Fruit fly (Drosophila melanogaster) whole organism, embryonic: Measurements from ENCODE around the gene CkIIbeta.

Experiments used
- CG10267 ChIP-seq: fragments of 200-800 bp; sonication (Bioruptor generic); optimal IDR thresholded peaks from 2 replicates; lab custom pipeline; 2018; ENCODE audit warnings: missing biosample characterization, mild to moderate bottlenecking, missing genetic modification characterization, moderate library complexity
- CG10565 ChIP-seq: fragments of 200-800 bp; sonication (Bioruptor generic); optimal IDR thresholded peaks from 3 replicates; lab custom pipeline; 2016; ENCODE audit warnings: missing biosample characterization, mild to moderate bottlenecking, missing genetic modification characterization
- CG10979 ChIP-seq: fragments of 200-800 bp; sonication (Bioruptor generic); optimal IDR thresholded peaks from 2 replicates; lab custom pipeline; 2018; ENCODE audit warnings: missing biosample characterization, mild to moderate bottlenecking, missing genetic modification characterization, moderate library complexity
- CG11696 ChIP-seq: fragments of 200-800 bp; sonication (Bioruptor generic); IDR thresholded peaks from 2 replicates; pipeline ENCODE4 v1.3.6; 2022; ENCODE audit warnings: missing biosample characterization, missing genetic modification characterization
- CG12219 ChIP-seq: fragments of 200-800 bp; sonication (Bioruptor generic); optimal IDR thresholded peaks from 3 replicates; lab custom pipeline; 2018; ENCODE audit warnings: missing biosample characterization, mild to moderate bottlenecking, missing genetic modification characterization
- CG12236 ChIP-seq: fragments of 200-800 bp; sonication (Bioruptor generic); optimal IDR thresholded peaks from 2 replicates; lab custom pipeline; 2016; ENCODE audit warnings: missing biosample characterization, missing genetic modification characterization
- CG12299 ChIP-seq: fragments of 200-800 bp; sonication (Bioruptor generic); optimal IDR thresholded peaks from 2 replicates; lab custom pipeline; 2018; ENCODE audit warnings: missing biosample characterization, mild to moderate bottlenecking, missing genetic modification characterization
- CG15011 ChIP-seq: fragments of 200-800 bp; sonication (Bioruptor generic); optimal IDR thresholded peaks from 3 replicates; lab custom pipeline; 2018; ENCODE audit warnings: missing biosample characterization, mild to moderate bottlenecking, missing genetic modification characterization
- CG1529 ChIP-seq: fragments of 200-800 bp; sonication (Bioruptor generic); optimal IDR thresholded peaks from 3 replicates; lab custom pipeline; 2018; ENCODE audit warnings: missing biosample characterization, missing genetic modification characterization
- CG15514 ChIP-seq: fragments of 200-800 bp; sonication (Bioruptor generic); optimal IDR thresholded peaks from 3 replicates; lab custom pipeline; 2017; ENCODE audit warnings: missing biosample characterization, missing genetic modification characterization, mild to moderate bottlenecking, moderate library complexity, missing genetic modification reagents
- CG17328 ChIP-seq: fragments of 200-800 bp; sonication (Bioruptor generic); IDR thresholded peaks from 2 replicates; pipeline ENCODE4 v1.3.6; 2022; ENCODE audit warnings: missing biosample characterization, missing genetic modification characterization
- CG18262 ChIP-seq: fragments of 200-800 bp; optimal IDR thresholded peaks from 3 replicates; lab custom pipeline; 2019; ENCODE audit warnings: missing biosample characterization, mild to moderate bottlenecking, missing genetic modification characterization, moderate library complexity
- CG18764 ChIP-seq: fragments of 200-800 bp; sonication (Bioruptor generic); optimal IDR thresholded peaks from 3 replicates; lab custom pipeline; 2016; ENCODE audit warnings: missing biosample characterization, missing genetic modification characterization
- CG2199 ChIP-seq: fragments of 200-800 bp; sonication (Bioruptor generic); IDR thresholded peaks from 3 replicates; pipeline ENCODE4 v1.3.6; 2022; ENCODE audit warnings: missing biosample characterization, missing genetic modification characterization
- CG31441 ChIP-seq: fragments of 200-800 bp; sonication (Bioruptor generic); IDR thresholded peaks from 2 replicates; pipeline ENCODE4 v1.3.6; 2022; ENCODE audit warnings: missing biosample characterization, missing genetic modification characterization
- CG5180 ChIP-seq: fragments of 200-800 bp; sonication (Bioruptor generic); optimal IDR thresholded peaks from 3 replicates; lab custom pipeline; 2017; ENCODE audit warnings: missing biosample characterization, missing genetic modification characterization, mild to moderate bottlenecking, moderate library complexity, missing genetic modification reagents
- CG6689 ChIP-seq: fragments of 200-800 bp; sonication (Bioruptor generic); IDR thresholded peaks from 2 replicates; pipeline ENCODE4 v1.3.6; 2022; ENCODE audit warnings: missing biosample characterization, missing genetic modification characterization
- CG7556 ChIP-seq: fragments of 200-800 bp; sonication (Bioruptor generic); optimal IDR thresholded peaks from 2 replicates; lab custom pipeline; 2017; ENCODE audit warnings: missing biosample characterization, mild to moderate bottlenecking, missing genetic modification characterization
- CG9727 ChIP-seq: fragments of 200-800 bp; sonication (Bioruptor generic); optimal IDR thresholded peaks from 3 replicates; lab custom pipeline; 2017; ENCODE audit warnings: missing biosample characterization, mild to moderate bottlenecking, missing genetic modification characterization
- Deaf1 ChIP-seq: fragments of 200-800 bp; optimal IDR thresholded peaks from 3 replicates; lab custom pipeline; 2019; ENCODE audit warnings: missing biosample characterization, mild to moderate bottlenecking, missing genetic modification characterization, moderate library complexity
- Elba2 ChIP-seq: fragments of 200-800 bp; sonication (Bioruptor generic); optimal IDR thresholded peaks from 3 replicates; lab custom pipeline; 2016; ENCODE audit warnings: missing biosample characterization, missing genetic modification characterization
- HHEX ChIP-seq: fragments of 200-800 bp; sonication (Bioruptor generic); optimal IDR thresholded peaks from 3 replicates; lab custom pipeline; 2017; ENCODE audit warnings: missing biosample characterization, mild to moderate bottlenecking, missing genetic modification characterization, missing genetic modification reagents
- Hr3 ChIP-seq: fragments of 200-800 bp; sonication (Bioruptor generic); optimal IDR thresholded peaks from 3 replicates; lab custom pipeline; 2016; ENCODE audit warnings: missing biosample characterization, missing genetic modification characterization
- Max ChIP-seq: fragments of 200-800 bp; sonication (Bioruptor generic); optimal IDR thresholded peaks from 2 replicates; lab custom pipeline; 2016; ENCODE audit warnings: missing biosample characterization, mild to moderate bottlenecking, missing genetic modification characterization
- Oaz ChIP-seq: fragments of 200-800 bp; sonication (Bioruptor generic); IDR thresholded peaks from 2 replicates; pipeline ENCODE4 v1.3.6; 2022; ENCODE audit warnings: missing biosample characterization, missing genetic modification characterization
- PHDP ChIP-seq: fragments of 200-800 bp; sonication (Bioruptor generic); optimal IDR thresholded peaks from 3 replicates; lab custom pipeline; 2018; ENCODE audit warnings: missing biosample characterization, mild to moderate bottlenecking, missing genetic modification characterization, moderate library complexity
- Sin3A ChIP-seq: fragments of >200 bp; optimal IDR thresholded peaks from 2 replicates; lab custom pipeline; 2018
- Sry-β ChIP-seq: fragments of 200-800 bp; sonication (Bioruptor generic); optimal IDR thresholded peaks from 2 replicates; lab custom pipeline; 2018; ENCODE audit warnings: missing biosample characterization, mild to moderate bottlenecking, missing genetic modification characterization, moderate library complexity
- ara ChIP-seq: fragments of 200-800 bp; sonication (Bioruptor generic); IDR thresholded peaks from 2 replicates; pipeline ENCODE4 v1.3.6; 2022; ENCODE audit warnings: missing biosample characterization, missing genetic modification characterization
- chinmo ChIP-seq: fragments of 200-800 bp; sonication (Bioruptor generic); IDR thresholded peaks from 4 replicates; pipeline ENCODE4 v1.3.6; 2022; ENCODE audit warnings: missing biosample characterization, missing genetic modification characterization; ENCODE audit not compliant: partially characterized antibody
- cwo ChIP-seq: fragments of 200-800 bp; sonication (Bioruptor generic); optimal IDR thresholded peaks from 3 replicates; lab custom pipeline; 2017; ENCODE audit warnings: missing biosample characterization, missing genetic modification characterization, mild to moderate bottlenecking, moderate library complexity, missing genetic modification reagents
- esg ChIP-seq: fragments of 200-800 bp; sonication (Bioruptor generic); conservative IDR thresholded peaks from 2 replicates; pipeline ENCODE4 v1.3.6; 2022; ENCODE audit warnings: missing biosample characterization, missing genetic modification characterization
- fd96Cb ChIP-seq: fragments of 200-800 bp; sonication (Bioruptor generic); optimal IDR thresholded peaks from 2 replicates; lab custom pipeline; 2018; ENCODE audit warnings: missing biosample characterization, mild to moderate bottlenecking, missing genetic modification characterization, moderate library complexity
- gcm ChIP-seq: fragments of 200-800 bp; sonication (Bioruptor generic); optimal IDR thresholded peaks from 2 replicates; lab custom pipeline; 2019; ENCODE audit warnings: missing biosample characterization, mild to moderate bottlenecking, missing genetic modification characterization, moderate library complexity
- gem ChIP-seq: fragments of 200-800 bp; sonication (Bioruptor generic); optimal IDR thresholded peaks from 2 replicates; lab custom pipeline; 2019; ENCODE audit warnings: missing biosample characterization, mild to moderate bottlenecking, missing genetic modification characterization, moderate library complexity
- jigr1 ChIP-seq: fragments of 200-800 bp; sonication (Bioruptor generic); IDR thresholded peaks from 3 replicates; pipeline ENCODE4 v1.3.6; 2022; ENCODE audit warnings: missing biosample characterization, missing genetic modification characterization
- mirr ChIP-seq: fragments of 200-800 bp; sonication (Bioruptor generic); optimal IDR thresholded peaks from 3 replicates; lab custom pipeline; 2018; ENCODE audit warnings: missing biosample characterization, mild to moderate bottlenecking, missing genetic modification characterization
- otp ChIP-seq: fragments of 200-800 bp; sonication (Bioruptor generic); IDR thresholded peaks from 3 replicates; pipeline ENCODE4, ENCODE4 v1.3.6; 2022; ENCODE audit warnings: missing biosample characterization, missing genetic modification characterization
- pan ChIP-seq, 4 experiments: fragments of >200 bp in 3 of 4; fragments of 200-800 bp in 1 of 4; sonication (Bioruptor generic) in 1 of 4; optimal IDR thresholded peaks in 3 of 4; IDR thresholded peaks in 1 of 4; 2 replicates each; pipeline versions ENCODE4 v1.3.6 to Lab custom; 2017 to 2022; ENCODE audit warnings: missing biosample characterization in 2 of 4, missing genetic modification characterization in 2 of 4, mixed read lengths in 1 of 4
- ro ChIP-seq: fragments of 200-800 bp; sonication (Bioruptor generic); IDR thresholded peaks from 2 replicates; pipeline ENCODE4 v1.3.6; 2022; ENCODE audit warnings: missing biosample characterization, missing genetic modification characterization
- run ChIP-seq: fragments of 200-800 bp; sonication (Bioruptor generic); optimal IDR thresholded peaks from 3 replicates; lab custom pipeline; 2018; ENCODE audit warnings: missing biosample characterization, mild to moderate bottlenecking, missing genetic modification characterization
- salm ChIP-seq: fragments of 200-800 bp; sonication (Bioruptor generic); optimal IDR thresholded peaks from 2 replicates; lab custom pipeline; 2018; ENCODE audit warnings: missing biosample characterization, mild to moderate bottlenecking, missing genetic modification characterization
- seq ChIP-seq: fragments of 200-800 bp; sonication (Bioruptor generic); IDR thresholded peaks from 2 replicates; pipeline ENCODE4 v1.3.6; 2022; ENCODE audit warnings: missing biosample characterization, missing genetic modification characterization
- sob ChIP-seq: fragments of 200-800 bp; sonication (Bioruptor generic); IDR thresholded peaks from 2 replicates; pipeline ENCODE4 v1.3.6; 2022; ENCODE audit warnings: missing biosample characterization, missing genetic modification characterization
- tll ChIP-seq, 2 experiments: fragments of 200-800 bp in 1 of 2; fragments of >200 bp in 1 of 2; sonication (Bioruptor generic) in 1 of 2; optimal IDR thresholded peaks; 2 replicates each; lab custom pipeline; 2017 to 2019; ENCODE audit warnings: missing biosample characterization in 2 of 2, missing genetic modification characterization in 2 of 2, mild to moderate bottlenecking in 1 of 2, moderate library complexity in 1 of 2
- toy ChIP-seq: fragments of 200-800 bp; sonication (Bioruptor generic); IDR thresholded peaks from 2 replicates; pipeline ENCODE4 v1.3.6; 2022; ENCODE audit warnings: missing biosample characterization, missing genetic modification characterization
- unpg ChIP-seq: fragments of 200-800 bp; sonication (Bioruptor generic); optimal IDR thresholded peaks from 3 replicates; lab custom pipeline; 2018; ENCODE audit warnings: missing biosample characterization, mild to moderate bottlenecking, missing genetic modification characterization, moderate library complexity
- zen2 ChIP-seq: fragments of 200-800 bp; sonication (Bioruptor generic); IDR thresholded peaks from 3 replicates; pipeline ENCODE4 v1.3.6; 2022; ENCODE audit warnings: missing biosample characterization, missing genetic modification characterization; ENCODE audit not compliant: partially characterized antibody

Gene CkIIbeta

dm6 chrX:11848507-11849264 is 56.4 kb downstream of the CkIIbeta start (continued):
- TF ChIP-seq jigr1 (GFP tag; lab: Robert Waterston, UW) (no peak), Deaf1 (tag; lab: Kevin White, UChicago) (peak; percentile 20), sob (GFP tag; lab: Robert Waterston, UW) (peak; percentile 41; the same call in 1 of the 2 replicates), mirr (GFP tag; lab: Kevin White, UChicago) (peak; percentile 59), CG1529 (GFP tag; lab: Kevin White, UChicago) (peak; percentile 0), gem (tag; lab: Kevin White, UChicago) (peak; percentile 71), otp (0 out of 3 replicates have a peak, but pooled peaks have one; percentile 20), CG18764 (no peak), esg (GFP tag; lab: Robert Waterston, UW) (0 out of 2 replicates have a peak, but pooled peaks have one; percentile 21), salm (peak; percentile 8), Elba2 (GFP tag; lab: Kevin White, UChicago) (no peak), CG2199 (GFP tag; lab: Robert Waterston, UW) (0 out of 3 replicates have a peak, but pooled peaks have one; percentile 19), CG12236 (GFP tag; lab: Kevin White, UChicago) (no peak), CG12299 (tag; lab: Kevin White, UChicago) (peak; percentile 13), Sin3A (lab: Kevin White, UChicago) (no peak), ro (GFP tag; lab: Robert Waterston, UW) (no peak), CG10267 (tag; lab: Kevin White, UChicago) (peak; percentile 26), CG12219 (GFP tag; lab: Kevin White, UChicago) (peak; percentile 15), PHDP (peak; percentile 53), seq (GFP tag; lab: Robert Waterston, UW) (peak; percentile 26; the same call in 1 of the 2 replicates), Max (no peak), CG18262 (tag; lab: Kevin White, UChicago) (peak; percentile 57), CG7556 (GFP tag; lab: Kevin White, UChicago) (peak; percentile 30), CG15514 (GFP tag; lab: Kevin White, UChicago) (peak; percentile 7), ara (GFP tag; lab: Robert Waterston, UW) (no peak), zen2 (GFP tag; lab: Robert Waterston, UW) (no peak), tll (GFP tag; optimal IDR thresholded peaks at IDR 0.05; lab: Kevin White, UChicago) (no peak), CG17328 (GFP tag; lab: Robert Waterston, UW) (peak; percentile 57), run (peak; percentile 30), Oaz (peak; percentile 35; the same call in 1 of the 2 replicates), cwo (GFP tag; lab: Kevin White, UChicago) (peak; percentile 43), Sry-β (GFP tag; lab: Kevin White, UChicago) (no peak), CG15011 (GFP tag; lab: Kevin White, UChicago) (peak; percentile 5), toy (no peak), CG6689 (GFP tag; lab: Robert Waterston, UW) (peak; percentile 40), CG9727 (GFP tag; lab: Kevin White, UChicago) (peak; percentile 16), CG5180 (GFP tag; lab: Kevin White, UChicago) (peak; percentile 2), chinmo (no peak), CG10979 (peak; percentile 21), CG10565 (GFP tag; lab: Kevin White, UChicago) (no peak), Hr3 (GFP tag; lab: Kevin White, UChicago) (peak; percentile 6), gcm (peak; percentile 16), pan (optimal IDR thresholded peaks at IDR 0.05; lab: Kevin White, UChicago) (no peak), pan (GFP tag; optimal IDR thresholded peaks at IDR 0.05 in 1 of 2, IDR thresholded peaks at IDR 0.05 in 1 of 2) (peak in 1 of 2 experiments; percentile 52), fd96Cb (peak; percentile 52), CG11696 (no peak), HHEX (GFP tag; lab: Kevin White, UChicago) (peak; percentile 30), unpg (GFP tag; lab: Kevin White, UChicago) (peak; percentile 62), CG31441 (GFP tag; lab: Robert Waterston, UW) (peak; percentile 77)
